Worm (Caenorhabditis elegans): ENCODE measurements around the gene txt-9.
A peak's percentile ranks its signal among the peaks of the same experiment; 100 is the strongest.

ce11 chrII:5061794-5062368 lies 23.7 kb upstream of the txt-9 start, which contains the start of gene smc-5:
- TF ChIP-seq nhr-25 (tag; optimal IDR thresholded peaks at IDR 0.05; ENCODE audit: borderline replicate concordance, insufficient read depth) (peak; percentile 28), Y5F2A.4 (GFP tag; optimal IDR thresholded peaks at IDR 0.05) (no peak), lsy-2 (tag; optimal IDR thresholded peaks at IDR 0.05) (no peak), dpl-1 (GFP tag; optimal IDR thresholded peaks at IDR 0.05) (peak; percentile 84), R02D3.7 (tag; optimal IDR thresholded peaks at IDR 0.05) (no peak), mep-1 (tag; optimal IDR thresholded peaks at IDR 0.05) (no peak), nhr-6 (tag; optimal IDR thresholded peaks at IDR 0.05) (peak; percentile 56)

All from whole organism, L4 larva.